Fruit fly (Drosophila melanogaster) whole organism, wandering third instar larva: ENCODE data around the gene PolE1.

Experiments used
- CG32264 ChIP-seq: fragments of 200-800 bp; sonication (Bioruptor generic); optimal IDR thresholded peaks from 2 replicates; lab custom pipeline; 2016; ENCODE audit warnings: missing biosample characterization, missing genetic modification characterization
- CG9705 ChIP-seq: fragments of 200-800 bp; sonication (Bioruptor generic); optimal IDR thresholded peaks from 2 replicates; lab custom pipeline; 2018; ENCODE audit warnings: missing biosample characterization, mild to moderate bottlenecking, missing genetic modification characterization
- CrebA ChIP-seq: fragments of 200-800 bp; sonication (Bioruptor generic); optimal IDR thresholded peaks from 2 replicates; lab custom pipeline; 2016; ENCODE audit warnings: missing biosample characterization, mild to moderate bottlenecking, missing genetic modification characterization, borderline replicate concordance
- Dfd ChIP-seq: fragments of >200 bp; optimal IDR thresholded peaks from 2 replicates; lab custom pipeline; 2017; ENCODE audit warnings: missing biosample characterization, missing genetic modification characterization
- Dif ChIP-seq: fragments of 200-275, 200-300 bp; sonication (Bioruptor generic); optimal IDR thresholded peaks from 2 replicates; lab custom pipeline; 2018; ENCODE audit warnings: missing biosample characterization, missing genetic modification characterization; ENCODE audit not compliant: partially characterized antibody
- GATAd ChIP-seq: sonication (Bioruptor generic); optimal IDR thresholded peaks from 2 replicates; lab custom pipeline; 2016; ENCODE audit warnings: missing biosample characterization, missing genetic modification characterization
- HLH106 ChIP-seq: fragments of 200-800 bp; optimal IDR thresholded peaks from 3 replicates; lab custom pipeline; 2019; ENCODE audit warnings: missing biosample characterization, mild to moderate bottlenecking, missing genetic modification characterization, moderate library complexity
- Hnf4 ChIP-seq: fragments of 200-800 bp; sonication (Bioruptor generic); optimal IDR thresholded peaks from 2 replicates; lab custom pipeline; 2016; ENCODE audit warnings: missing biosample characterization, mild to moderate bottlenecking, missing genetic modification characterization
- Hr78 ChIP-seq: fragments of >200 bp; optimal IDR thresholded peaks from 2 replicates; lab custom pipeline; 2017; ENCODE audit warnings: missing biosample characterization, missing genetic modification characterization
- Hr83 ChIP-seq: fragments of 200-300 bp; sonication (Bioruptor generic); optimal IDR thresholded peaks from 2 replicates; lab custom pipeline; 2016; ENCODE audit warnings: missing biosample characterization, mild to moderate bottlenecking, missing genetic modification characterization, moderate library complexity; ENCODE audit not compliant: poor library complexity, severe bottlenecking
- Jra ChIP-seq: sonication (Bioruptor generic); optimal IDR thresholded peaks from 2 replicates; lab custom pipeline; 2016; ENCODE audit warnings: missing biosample characterization, missing genetic modification characterization
- Mio ChIP-seq: sonication (Bioruptor generic); optimal IDR thresholded peaks from 2 replicates; lab custom pipeline; 2016; ENCODE audit warnings: missing biosample characterization, missing genetic modification characterization
- Myc ChIP-seq: fragments of >200 bp; optimal IDR thresholded peaks from 2 replicates; lab custom pipeline; 2017
- N ChIP-seq: fragments of >200 bp; optimal IDR thresholded peaks from 2 replicates; lab custom pipeline; 2018; ENCODE audit warnings: missing biosample characterization, missing external identifiers, missing genetic modification characterization
- OdsH ChIP-seq: fragments of 200-800 bp; sonication (Bioruptor generic); optimal IDR thresholded peaks from 2 replicates; lab custom pipeline; 2016; ENCODE audit warnings: missing biosample characterization, mild to moderate bottlenecking, missing genetic modification characterization
- Rel ChIP-seq, 2 experiments: fragments of 200-800 bp; sonication (Bioruptor generic) in 1 of 2; optimal IDR thresholded peaks; 2 replicates in 1 of 2; 3 replicates in 1 of 2; lab custom pipeline; 2016 to 2019; ENCODE audit warnings: mild to moderate bottlenecking in 2 of 2, missing biosample characterization in 2 of 2, missing genetic modification characterization in 2 of 2, moderate library complexity in 1 of 2
- Sp1 ChIP-seq: fragments of 200-800 bp; sonication (Bioruptor generic); optimal IDR thresholded peaks from 3 replicates; lab custom pipeline; 2019; ENCODE audit warnings: missing biosample characterization, mild to moderate bottlenecking, missing genetic modification characterization, moderate library complexity
- Vsx2 ChIP-seq: fragments of 200-300, 225-300 bp; sonication (Bioruptor generic); optimal IDR thresholded peaks from 2 replicates; lab custom pipeline; 2018; ENCODE audit warnings: missing biosample characterization, missing genetic modification characterization; ENCODE audit not compliant: partially characterized antibody
- br ChIP-seq: fragments of 200-800 bp; sonication (Bioruptor generic); optimal IDR thresholded peaks from 2 replicates; lab custom pipeline; 2016; ENCODE audit warnings: missing biosample characterization, missing genetic modification characterization
- brk ChIP-seq: fragments of 200-800 bp; sonication (Bioruptor generic); optimal IDR thresholded peaks from 2 replicates; lab custom pipeline; 2016; ENCODE audit warnings: missing biosample characterization, mild to moderate bottlenecking, missing genetic modification characterization
- dl ChIP-seq, 2 experiments: fragments of 175-275, 200-275 bp in 1 of 2; fragments of 200-275 bp in 1 of 2; sonication (Bioruptor generic); optimal IDR thresholded peaks; lab custom pipeline; 2018; ENCODE audit warnings: mild to moderate bottlenecking in 2 of 2, missing biosample characterization in 2 of 2, missing genetic modification characterization in 2 of 2, moderate library complexity in 2 of 2; ENCODE audit not compliant: partially characterized antibody in 2 of 2, insufficient read depth in 1 of 2
- dmrt93B ChIP-seq: fragments of 200-800 bp; sonication (Bioruptor generic); optimal IDR thresholded peaks from 2 replicates; lab custom pipeline; 2018; ENCODE audit warnings: missing biosample characterization, mild to moderate bottlenecking, missing genetic modification characterization
- foxo ChIP-seq, 2 experiments: fragments of 200-800 bp; sonication (Bioruptor generic); optimal IDR thresholded peaks; 2 replicates in 1 of 2; 3 replicates in 1 of 2; lab custom pipeline; 2016 to 2017; ENCODE audit warnings: missing biosample characterization in 2 of 2, missing genetic modification characterization in 2 of 2
- fru ChIP-seq: fragments of 200-800 bp; sonication (Bioruptor generic); optimal IDR thresholded peaks from 3 replicates; lab custom pipeline; 2016; ENCODE audit warnings: missing biosample characterization, mild to moderate bottlenecking, missing genetic modification characterization
- h ChIP-seq: fragments of 200-800 bp; sonication (Bioruptor generic); optimal IDR thresholded peaks from 3 replicates; lab custom pipeline; 2016; ENCODE audit warnings: missing biosample characterization, mild to moderate bottlenecking, missing genetic modification characterization
- jim ChIP-seq: fragments of 175-275, 200-325 bp; sonication (Bioruptor generic); optimal IDR thresholded peaks from 2 replicates; lab custom pipeline; 2016; ENCODE audit warnings: missing biosample characterization, mild to moderate bottlenecking, missing genetic modification characterization
- lola ChIP-seq: fragments of >200 bp; optimal IDR thresholded peaks from 2 replicates; lab custom pipeline; 2017; ENCODE audit warnings: missing biosample characterization, missing genetic modification characterization
- psq ChIP-seq: fragments of 200-800 bp; sonication (Bioruptor generic); optimal IDR thresholded peaks from 3 replicates; lab custom pipeline; 2017; ENCODE audit warnings: missing biosample characterization, mild to moderate bottlenecking, missing genetic modification characterization, moderate library complexity
- rgr ChIP-seq: fragments of 200-800 bp; sonication (Bioruptor generic); optimal IDR thresholded peaks from 3 replicates; lab custom pipeline; 2016; ENCODE audit warnings: missing biosample characterization, mild to moderate bottlenecking, missing genetic modification characterization
- sage ChIP-seq: fragments of 200-800 bp; sonication (Bioruptor generic); optimal IDR thresholded peaks from 2 replicates; lab custom pipeline; 2016; ENCODE audit warnings: missing biosample characterization, mild to moderate bottlenecking, missing genetic modification characterization
- sv ChIP-seq: fragments of 200-800 bp; sonication (Bioruptor generic); optimal IDR thresholded peaks from 3 replicates; lab custom pipeline; 2016; ENCODE audit warnings: missing biosample characterization, missing genetic modification characterization
- tai ChIP-seq: sonication (Bioruptor generic); optimal IDR thresholded peaks from 2 replicates; lab custom pipeline; 2016; ENCODE audit warnings: missing biosample characterization, missing genetic modification characterization
- usp ChIP-seq: fragments of >200 bp; optimal IDR thresholded peaks from 2 replicates; lab custom pipeline; 2017; ENCODE audit warnings: missing biosample characterization, missing genetic modification characterization

The PolE1 gene

dm6 chr3R:23363515-23364124, 15.7 kb downstream of the PolE1 start, which contains the start of gene CG4408 (continued):
- no peak for TF ChIP-seq Dif (GFP tag; lab: Kevin White, UChicago)
- no peak for TF ChIP-seq lola (GFP tag; lab: Kevin White, UChicago)
- no peak for TF ChIP-seq Hr78 (GFP tag; lab: Kevin White, UChicago)

- TF ChIP-seq OdsH (GFP tag; lab: Kevin White, UChicago) = no peak
- no peak for TF ChIP-seq brk (GFP tag; lab: Kevin White, UChicago)
- no peak for TF ChIP-seq CG9705
- TF ChIP-seq foxo (GFP tag; optimal IDR thresholded peaks at IDR 0.05; lab: Kevin White, UChicago) = no peak
- TF ChIP-seq CrebA (GFP tag; lab: Kevin White, UChicago) = no peak
- TF ChIP-seq Hr78 (GFP tag; lab: Kevin White, UChicago) = no peak
Measured at dm6 chr3R:23365028-23365427, 17.1 kb downstream of the PolE1 start.

- no peak for TF ChIP-seq GATAd
- no peak for TF ChIP-seq brk (GFP tag; lab: Kevin White, UChicago)
- TF ChIP-seq dl (GFP tag; optimal IDR thresholded peaks at IDR 0.05; lab: Kevin White, UChicago; ENCODE audit: insufficient read depth in 1 of 2, partially characterized antibody in 2 of 2) = no peak
- no peak for TF ChIP-seq dmrt93B
Measured at dm6 chr3R:23367540-23367939, 19.6 kb downstream of the PolE1 start.

DNA sequence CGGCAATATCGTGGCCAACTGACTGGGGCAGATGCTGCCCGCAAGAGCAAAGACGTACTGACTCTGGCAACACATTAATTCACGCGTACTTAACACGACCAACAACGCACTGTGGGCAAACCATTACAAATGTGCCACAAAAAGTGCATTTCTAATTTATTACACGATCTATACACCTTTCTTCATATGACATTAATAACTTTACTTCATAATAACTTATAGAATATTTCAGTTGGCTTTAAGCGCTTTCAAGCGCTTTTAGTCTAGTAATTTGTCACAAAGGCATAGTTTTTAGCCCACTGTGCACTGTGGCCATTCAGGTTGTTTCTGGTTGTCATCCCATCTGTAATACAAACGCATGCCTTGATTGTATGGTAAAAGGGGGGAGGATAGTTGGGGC, 20.3 kb downstream of the PolE1 start:
- TF ChIP-seq fru (GFP tag; lab: Kevin White, UChicago) (no peak), CG9705 (no peak), lola (GFP tag; lab: Kevin White, UChicago) (no peak), br (GFP tag; lab: Kevin White, UChicago) (no peak)

DNA sequence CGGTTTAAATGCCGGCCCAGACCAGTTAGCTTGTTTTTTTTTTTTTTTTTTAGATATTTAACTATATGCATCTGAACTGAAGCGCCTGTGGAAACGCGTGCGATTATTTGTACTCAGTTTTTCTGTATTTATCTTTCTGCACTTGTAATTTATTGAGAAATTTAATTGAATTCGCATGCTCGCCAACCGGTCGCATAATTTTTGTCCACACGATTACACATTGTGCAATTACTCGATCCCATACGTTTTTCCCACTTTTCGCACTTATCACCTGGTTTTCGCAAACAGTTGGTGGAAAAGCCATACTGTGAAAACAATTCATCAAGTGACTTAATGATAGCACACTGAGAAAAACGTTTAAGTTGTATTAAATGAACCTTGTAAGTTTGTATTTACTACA, 24.7 kb downstream of the PolE1 start, which contains the start of gene CG42827:
Gene CG42827, plus strand, starts transcription at position 301 of the 400 bp plus-strand sequence.
- TF ChIP-seq GATAd = no peak
- TF ChIP-seq foxo (GFP tag; optimal IDR thresholded peaks at IDR 0.05; lab: Kevin White, UChicago) = no peak
- no peak for TF ChIP-seq Jra
- TF ChIP-seq dmrt93B = no peak
- no peak for TF ChIP-seq Hr83
- TF ChIP-seq N = no peak
- TF ChIP-seq tai (GFP tag; lab: Kevin White, UChicago) = no peak
- TF ChIP-seq rgr (GFP tag; lab: Kevin White, UChicago) = no peak
- TF ChIP-seq Dfd (GFP tag; lab: Kevin White, UChicago) = no peak
- no peak for TF ChIP-seq jim
- no peak for TF ChIP-seq OdsH (GFP tag; lab: Kevin White, UChicago)
- TF ChIP-seq Hnf4 (GFP tag; lab: Kevin White, UChicago) = no peak
- no peak for TF ChIP-seq lola (GFP tag; lab: Kevin White, UChicago)
- no peak for TF ChIP-seq Myc (lab: Kevin White, UChicago)
- no peak for TF ChIP-seq CG32264 (GFP tag; lab: Kevin White, UChicago)

- TF ChIP-seq Rel (GFP tag; optimal IDR thresholded peaks at IDR 0.05; lab: Kevin White, UChicago) = no peak
- no peak for TF ChIP-seq Rel (tag; optimal IDR thresholded peaks at IDR 0.05; lab: Kevin White, UChicago)
- no peak for TF ChIP-seq h (GFP tag; lab: Kevin White, UChicago)
Measured at dm6 chr3R:23373403-23373802, 25.5 kb downstream of the PolE1 start, which contains the start of gene CG42828. Gene CG42828 (plus strand): TSS chr3R:23373703.

DNA sequence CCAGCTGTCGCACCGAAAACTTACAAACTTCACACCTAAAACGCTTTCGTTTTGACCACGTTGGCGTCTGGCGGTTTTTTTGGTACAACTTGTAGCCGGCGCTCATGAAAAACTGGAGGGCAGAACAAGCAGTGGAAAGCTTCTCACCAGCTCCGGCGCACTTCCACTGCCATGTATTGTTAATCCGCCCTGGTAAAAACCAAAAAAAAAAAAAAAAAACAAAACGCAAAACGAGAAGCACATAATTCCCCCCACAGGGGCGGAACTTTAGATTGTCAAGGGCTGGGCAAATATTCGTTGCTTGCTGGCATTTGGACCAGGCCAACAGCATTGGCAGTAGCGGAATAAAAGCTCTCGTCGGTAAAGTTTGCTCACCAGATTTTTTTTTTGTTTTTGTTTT, 26.4 kb downstream of the PolE1 start:
- TF ChIP-seq br (GFP tag; lab: Kevin White, UChicago) = peak; percentile 73
- TF ChIP-seq dmrt93B = no peak
- no peak for TF ChIP-seq Mio
- peak; percentile 47 for TF ChIP-seq fru (GFP tag; lab: Kevin White, UChicago)
- no peak for TF ChIP-seq foxo (GFP tag; optimal IDR thresholded peaks at IDR 0.05; lab: Kevin White, UChicago)
- no peak for TF ChIP-seq Hr78 (GFP tag; lab: Kevin White, UChicago)
- no peak for TF ChIP-seq psq (GFP tag; lab: Kevin White, UChicago)
- TF ChIP-seq Dfd (GFP tag; lab: Kevin White, UChicago) = no peak
- no peak for TF ChIP-seq sage (GFP tag; lab: Kevin White, UChicago)
- peak; percentile 90 for TF ChIP-seq CrebA (GFP tag; lab: Kevin White, UChicago)
- TF ChIP-seq Vsx2 (GFP tag; lab: Kevin White, UChicago) = peak; percentile 46
- no peak for TF ChIP-seq GATAd
- TF ChIP-seq Hnf4 (GFP tag; lab: Kevin White, UChicago) = peak; percentile 54
- TF ChIP-seq usp (GFP tag; lab: Kevin White, UChicago) = no peak
- peak; percentile 20 for TF ChIP-seq rgr (GFP tag; lab: Kevin White, UChicago)
- peak; percentile 35 for TF ChIP-seq Hr83
- peak; percentile 76 for TF ChIP-seq h (GFP tag; lab: Kevin White, UChicago)
- no peak for TF ChIP-seq sv (GFP tag; lab: Kevin White, UChicago)
- TF ChIP-seq Sp1 (GFP tag; lab: Kevin White, UChicago) = peak; percentile 71
- no peak for TF ChIP-seq tai (GFP tag; lab: Kevin White, UChicago)
- TF ChIP-seq jim = peak; percentile 98
- peak; percentile 17 for TF ChIP-seq HLH106 (tag; lab: Kevin White, UChicago)
- peak; percentile 16 for TF ChIP-seq Rel (GFP tag; optimal IDR thresholded peaks at IDR 0.05; lab: Kevin White, UChicago)
- peak; percentile 76 for TF ChIP-seq Rel (tag; optimal IDR thresholded peaks at IDR 0.05; lab: Kevin White, UChicago)
- TF ChIP-seq lola (GFP tag; lab: Kevin White, UChicago) = no peak
